Worm (Caenorhabditis elegans) whole organism, mixed stage, embryonic: ENCODE results near the gene osm-6.

Experiments
- M03D4.4 ChIP-seq: sonication (generic microtip); optimal IDR thresholded peaks from 2 replicates; lab custom pipeline; 2017; ENCODE audit warnings: mild to moderate bottlenecking, missing genetic modification characterization, missing compliant biosample characterization
- bed-3 ChIP-seq: fragments of 200-800 bp; sonication (Bioruptor generic); optimal IDR thresholded peaks from 3 replicates; lab custom pipeline; 2018; ENCODE audit warnings: mild to moderate bottlenecking, missing genetic modification characterization, moderate library complexity, missing compliant biosample characterization
- blmp-1 ChIP-seq: fragments of 150-350 bp; optimal IDR thresholded peaks from 2 replicates; lab custom pipeline; 2014; ENCODE audit warnings: missing biosample characterization, missing genetic modification characterization
- ceh-39 ChIP-seq: fragments of 150-350 bp; optimal IDR thresholded peaks from 2 replicates; lab custom pipeline; 2014; ENCODE audit warnings: missing biosample characterization, missing genetic modification characterization
- ceh-43 ChIP-seq: fragments of 200-800 bp; sonication (Bioruptor generic); optimal IDR thresholded peaks from 2 replicates; lab custom pipeline; 2018; ENCODE audit warnings: mild to moderate bottlenecking, missing genetic modification characterization, moderate library complexity, missing compliant biosample characterization
- ces-1 ChIP-seq: fragments of 150-350 bp; optimal IDR thresholded peaks from 2 replicates; lab custom pipeline; 2014; ENCODE audit warnings: missing biosample characterization, missing genetic modification reagents, missing genetic modification characterization
- cnd-1 ChIP-seq: fragments of 200-800 bp; sonication (Bioruptor generic); optimal IDR thresholded peaks from 2 replicates; lab custom pipeline; 2018; ENCODE audit warnings: mild to moderate bottlenecking, missing genetic modification characterization, missing compliant biosample characterization
- drap-1 ChIP-seq: fragments of 200-800 bp; sonication (Bioruptor generic); optimal IDR thresholded peaks from 3 replicates; lab custom pipeline; 2018; ENCODE audit warnings: mild to moderate bottlenecking, missing genetic modification characterization, missing compliant biosample characterization
- elt-1 ChIP-seq: sonication (generic microtip); optimal IDR thresholded peaks from 2 replicates; lab custom pipeline; 2017; ENCODE audit warnings: missing genetic modification characterization, mild to moderate bottlenecking, missing compliant biosample characterization, antibody characterized with exemption, moderate library complexity, borderline replicate concordance; ENCODE audit not compliant: insufficient read depth
- elt-3 ChIP-seq: fragments of 150-350 bp; optimal IDR thresholded peaks from 2 replicates; lab custom pipeline; 2014; ENCODE audit warnings: missing biosample characterization, missing genetic modification characterization
- flh-1 ChIP-seq: fragments of 200-800 bp; sonication (Bioruptor generic); optimal IDR thresholded peaks from 2 replicates; lab custom pipeline; 2018; ENCODE audit warnings: mild to moderate bottlenecking, missing genetic modification characterization, moderate library complexity, missing compliant biosample characterization
- hlh-1 ChIP-seq: fragments of 150-350 bp; optimal IDR thresholded peaks from 2 replicates; lab custom pipeline; 2014; ENCODE audit warnings: missing biosample characterization, missing genetic modification reagents, missing genetic modification characterization
- lin-13 ChIP-seq: fragments of 150-350 bp; optimal IDR thresholded peaks from 2 replicates; lab custom pipeline; 2014; ENCODE audit warnings: missing biosample characterization, missing genetic modification characterization
- lin-32 ChIP-seq: fragments of 200-800 bp; sonication (Bioruptor generic); optimal IDR thresholded peaks from 2 replicates; lab custom pipeline; 2018; ENCODE audit warnings: mild to moderate bottlenecking, missing genetic modification characterization, missing compliant biosample characterization
- lsy-2 ChIP-seq: fragments of 150-350 bp; optimal IDR thresholded peaks from 2 replicates; lab custom pipeline; 2014; ENCODE audit warnings: missing biosample characterization, missing genetic modification characterization
- mab-5 ChIP-seq: fragments of 150-350 bp; optimal IDR thresholded peaks from 2 replicates; lab custom pipeline; 2014; ENCODE audit warnings: missing biosample characterization, missing genetic modification characterization
- mep-1 ChIP-seq: fragments of 150-350 bp; optimal IDR thresholded peaks from 2 replicates; lab custom pipeline; 2017; ENCODE audit warnings: missing biosample characterization, missing genetic modification reagents, missing genetic modification characterization, inconsistent platforms
- nhr-12 ChIP-seq: fragments of 150-350 bp; optimal IDR thresholded peaks from 2 replicates; lab custom pipeline; 2014; ENCODE audit warnings: missing biosample characterization, missing genetic modification characterization
- nhr-2 ChIP-seq: fragments of 150-350 bp; optimal IDR thresholded peaks from 2 replicates; lab custom pipeline; 2014; ENCODE audit warnings: missing biosample characterization, missing genetic modification characterization
- nhr-237 ChIP-seq: fragments of 150-350 bp; optimal IDR thresholded peaks from 2 replicates; lab custom pipeline; 2014; ENCODE audit warnings: missing biosample characterization, missing genetic modification characterization
- nhr-28 ChIP-seq: fragments of 150-350 bp; optimal IDR thresholded peaks from 2 replicates; lab custom pipeline; 2014; ENCODE audit warnings: missing biosample characterization, missing genetic modification characterization
- nhr-76 ChIP-seq: sonication (generic microtip); optimal IDR thresholded peaks from 2 replicates; lab custom pipeline; 2017; ENCODE audit warnings: missing biosample characterization, missing genetic modification characterization
- sem-2 ChIP-seq: fragments of 200-800 bp; sonication (Bioruptor generic); optimal IDR thresholded peaks from 2 replicates; lab custom pipeline; 2018; ENCODE audit warnings: mild to moderate bottlenecking, missing genetic modification characterization, missing compliant biosample characterization
- snpc-4 ChIP-seq: fragments of 150-350 bp; optimal IDR thresholded peaks from 2 replicates; lab custom pipeline; 2014; ENCODE audit warnings: missing biosample characterization, missing genetic modification characterization
- sptf-1 ChIP-seq: sonication (generic microtip); optimal IDR thresholded peaks from 2 replicates; lab custom pipeline; 2017; ENCODE audit warnings: mild to moderate bottlenecking, missing genetic modification characterization, moderate library complexity, missing compliant biosample characterization
- tbx-8 ChIP-seq: fragments of 200-800 bp; sonication (Bioruptor generic); optimal IDR thresholded peaks from 2 replicates; lab custom pipeline; 2018; ENCODE audit warnings: mild to moderate bottlenecking, missing genetic modification characterization, moderate library complexity, missing compliant biosample characterization
- unc-62 ChIP-seq: fragments of 150-350 bp; optimal IDR thresholded peaks from 2 replicates; lab custom pipeline; 2014; ENCODE audit warnings: missing biosample characterization, missing genetic modification reagents, missing genetic modification characterization
- zip-8 ChIP-seq: fragments of 150-350 bp; optimal IDR thresholded peaks from 2 replicates; lab custom pipeline; 2014; ENCODE audit warnings: missing biosample characterization, missing genetic modification characterization
- ztf-11 ChIP-seq: fragments of 150-350 bp; optimal IDR thresholded peaks from 2 replicates; lab custom pipeline; 2014; ENCODE audit warnings: missing biosample characterization, missing genetic modification characterization

osm-6 gene

DNA sequence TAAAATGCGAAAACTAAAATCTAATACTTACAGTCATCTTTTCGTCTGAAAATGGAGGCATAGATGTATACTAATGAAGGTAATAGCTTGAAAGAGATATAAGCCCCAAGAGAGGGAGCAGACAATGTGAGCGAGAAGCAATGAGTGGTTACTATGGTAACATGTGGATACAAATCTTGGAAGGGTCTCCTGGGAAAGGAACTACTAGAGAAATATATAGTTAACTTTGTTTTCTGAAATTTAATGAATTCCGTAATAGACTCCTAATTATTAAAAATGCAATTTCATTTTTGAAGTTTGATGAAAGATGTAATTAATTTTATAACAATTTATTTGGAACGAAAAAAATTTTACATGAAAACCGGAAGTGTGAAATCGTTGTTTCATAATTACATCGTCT is at the start of gene osm-6:
Gene osm-6, minus strand, starts transcription at position 101 of the 400 bp plus-strand sequence.
- TF ChIP-seq ces-1 (peak; percentile 1), bed-3 (GFP tag; lab: Kevin White, UChicago) (no peak)

DNA sequence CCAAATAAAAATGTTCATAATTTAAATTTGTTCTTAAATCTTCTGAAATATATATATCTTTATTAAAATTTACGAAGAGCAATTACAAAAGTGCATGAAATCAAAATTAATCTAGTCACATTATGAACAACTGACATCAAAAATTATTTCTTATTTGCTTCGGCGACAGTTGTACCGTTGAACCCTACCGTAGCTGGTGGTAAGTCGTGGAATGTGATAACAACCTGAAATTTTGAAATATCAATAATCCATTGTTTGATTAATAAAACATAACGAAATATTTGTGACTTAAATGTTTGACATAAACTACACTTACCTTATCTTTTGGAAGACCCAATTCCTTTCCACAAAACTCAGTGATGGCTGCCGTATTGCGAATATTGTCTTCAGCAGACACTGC is 49.5 kb upstream of the osm-6 start:
- no peak for TF ChIP-seq ceh-43 (GFP tag; lab: Kevin White, UChicago)
- TF ChIP-seq zip-8 (tag; lab: Kevin White, UChicago): no peak
- no peak for TF ChIP-seq drap-1 (GFP tag; lab: Kevin White, UChicago)
- TF ChIP-seq unc-62 (GFP tag; lab: Kevin White, UChicago): no peak
- no peak for TF ChIP-seq elt-3 (tag; lab: Kevin White, UChicago)
- TF ChIP-seq nhr-12: no peak
- no peak for TF ChIP-seq ztf-11 (tag; lab: Kevin White, UChicago)
- no peak for TF ChIP-seq ceh-39 (tag; lab: Kevin White, UChicago)

DNA sequence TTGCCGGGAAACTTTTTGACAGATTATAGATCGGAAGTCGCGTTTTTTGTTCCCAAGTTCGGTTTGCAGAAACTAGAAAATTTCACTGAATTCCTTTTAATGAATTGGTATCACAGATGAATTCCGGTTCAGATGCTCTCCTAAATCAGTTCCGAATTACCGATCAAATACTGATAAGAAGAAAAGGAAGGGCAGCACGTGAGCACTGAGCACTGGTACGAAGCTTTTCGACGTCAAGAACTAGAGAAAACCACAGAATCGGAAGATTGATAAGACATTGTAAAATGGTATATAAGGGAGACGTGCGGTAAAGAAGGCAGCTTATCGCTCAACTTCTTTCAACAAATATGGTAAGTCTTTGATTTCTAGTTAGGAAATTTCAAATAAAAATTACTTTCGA is 48.0 kb upstream of the osm-6 start, which contains the start of gene cpr-1:
Gene cpr-1, plus strand, starts transcription at position 319 of the 400 bp plus-strand sequence.
- TF ChIP-seq ztf-11 (tag; lab: Kevin White, UChicago) (no peak), nhr-237 (no peak), lin-32 (GFP tag; lab: Kevin White, UChicago) (no peak), elt-1 (no peak), nhr-28 (tag; lab: Kevin White, UChicago) (no peak), zip-8 (tag; lab: Kevin White, UChicago) (no peak)

DNA sequence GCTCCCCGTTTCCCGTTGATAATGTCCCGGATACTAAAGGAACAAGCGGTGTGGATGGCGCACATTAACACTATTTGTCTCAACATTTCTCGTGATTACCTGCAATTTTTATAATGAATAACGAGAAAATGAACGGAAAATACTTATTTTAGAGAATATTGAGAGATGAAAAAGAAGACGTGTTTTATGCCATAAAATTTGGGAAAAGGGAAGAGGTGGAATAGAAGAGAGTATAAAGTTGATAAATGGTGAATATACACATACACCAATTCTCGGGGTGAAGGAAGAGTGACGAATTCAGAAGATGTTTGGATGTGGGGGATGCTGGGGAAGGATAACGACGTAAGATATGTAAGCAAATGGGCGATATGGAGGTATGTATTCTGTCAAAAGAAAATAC is 37.5 kb upstream of the osm-6 start, which contains the start of gene F58H1.7:
Gene F58H1.7, minus strand, starts transcription at position 101 of the 400 bp plus-strand sequence.
- TF ChIP-seq nhr-12: no peak
- no peak for TF ChIP-seq snpc-4 (tag; lab: Kevin White, UChicago)
- TF ChIP-seq nhr-76 (tag; lab: Kevin White, UChicago): no peak
- no peak for TF ChIP-seq sem-2
- no peak for TF ChIP-seq ceh-43 (GFP tag; lab: Kevin White, UChicago)
- TF ChIP-seq lin-13 (tag; lab: Kevin White, UChicago): no peak
- TF ChIP-seq bed-3 (GFP tag; lab: Kevin White, UChicago): no peak
- no peak for TF ChIP-seq nhr-237
- TF ChIP-seq sptf-1 (tag; lab: Kevin White, UChicago): no peak
- no peak for TF ChIP-seq M03D4.4 (tag; lab: Kevin White, UChicago)
- no peak for TF ChIP-seq lsy-2 (tag; lab: Kevin White, UChicago)
- TF ChIP-seq nhr-2 (tag; lab: Kevin White, UChicago): no peak
- TF ChIP-seq ceh-39 (tag; lab: Kevin White, UChicago): no peak
- TF ChIP-seq flh-1 (GFP tag; lab: Kevin White, UChicago): no peak
- TF ChIP-seq tbx-8 (GFP tag; lab: Kevin White, UChicago): no peak
- no peak for TF ChIP-seq elt-1
- no peak for TF ChIP-seq hlh-1 (tag; lab: Kevin White, UChicago)
- no peak for TF ChIP-seq cnd-1 (tag; lab: Kevin White, UChicago)
- TF ChIP-seq blmp-1 (tag; lab: Kevin White, UChicago): no peak
- TF ChIP-seq unc-62 (GFP tag; lab: Kevin White, UChicago): no peak

DNA sequence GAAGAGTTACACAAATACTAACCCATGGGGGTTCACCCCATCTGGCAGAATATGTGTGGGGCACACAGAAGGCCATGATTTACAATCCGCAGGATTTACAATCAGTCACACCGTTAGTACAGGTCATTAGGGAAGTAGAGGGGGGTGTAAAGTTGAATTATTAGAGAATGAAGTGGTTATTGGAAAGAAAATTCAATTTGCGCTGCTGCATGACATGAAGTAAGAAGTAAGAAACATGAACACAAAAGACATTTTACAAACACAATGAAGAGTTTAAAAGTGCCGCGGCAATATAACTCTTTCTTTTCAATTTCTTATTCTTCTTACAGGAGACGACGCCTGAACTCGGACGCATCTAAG is 33.6 kb upstream of the osm-6 start:
- TF ChIP-seq sptf-1 (tag; lab: Kevin White, UChicago): peak; percentile 19
- peak; percentile 48 for TF ChIP-seq cnd-1 (tag; lab: Kevin White, UChicago)
- TF ChIP-seq nhr-2 (tag; lab: Kevin White, UChicago): peak; percentile 84
- TF ChIP-seq unc-62 (GFP tag; lab: Kevin White, UChicago): peak; percentile 36
- no peak for TF ChIP-seq mab-5
- TF ChIP-seq ces-1: peak; percentile 59
- no peak for TF ChIP-seq lin-13 (tag; lab: Kevin White, UChicago)

DNA sequence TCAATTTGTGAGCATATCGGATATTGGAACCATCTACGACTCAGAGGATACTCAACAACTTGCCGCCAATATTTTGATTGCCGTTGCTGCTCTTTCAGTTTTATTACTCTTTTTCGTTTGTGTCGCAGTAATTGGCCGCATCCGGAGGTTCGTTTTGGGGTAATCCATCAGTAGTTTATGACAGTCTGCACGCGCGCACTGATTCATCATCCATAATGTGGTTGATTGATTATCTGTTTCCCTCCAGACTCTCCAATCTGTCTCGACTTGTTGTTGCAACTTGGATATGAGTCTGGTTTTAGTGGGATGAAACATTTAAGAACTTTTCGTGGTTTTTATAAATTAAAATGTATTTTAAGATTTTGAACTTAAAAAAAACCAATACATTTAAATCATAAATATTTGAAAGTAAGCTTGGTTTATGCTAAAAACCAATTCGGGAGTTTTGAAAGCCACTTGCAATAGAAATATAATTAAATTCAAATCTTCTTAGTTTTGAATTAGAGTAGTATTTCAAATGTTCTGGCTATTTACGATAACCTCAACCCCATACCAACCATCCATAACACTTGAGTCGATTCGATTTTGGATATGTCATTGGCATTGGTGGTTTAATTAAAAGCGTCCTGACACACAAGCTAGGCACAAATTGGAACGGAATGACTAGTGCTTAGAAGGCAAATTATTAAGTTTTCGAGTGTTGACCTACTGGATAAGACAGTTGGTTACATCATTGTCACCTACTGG is 33.0 kb upstream of the osm-6 start:
- peak; percentile 62 for TF ChIP-seq unc-62 (GFP tag; lab: Kevin White, UChicago)
- no peak for TF ChIP-seq ceh-43 (GFP tag; lab: Kevin White, UChicago)
- no peak for TF ChIP-seq mep-1 (tag; lab: Kevin White, UChicago)
- TF ChIP-seq sem-2: no peak
- TF ChIP-seq blmp-1 (tag; lab: Kevin White, UChicago): no peak
- TF ChIP-seq cnd-1 (tag; lab: Kevin White, UChicago): no peak
- peak; percentile 63 for TF ChIP-seq ces-1
